Worm (Caenorhabditis elegans) whole organism, mixed stage, embryonic: ENCODE results near the gene fbxb-116.

Experiments
- M03D4.4 ChIP-seq: sonication (generic microtip); optimal IDR thresholded peaks from 2 replicates; lab custom pipeline; 2017; ENCODE audit warnings: mild to moderate bottlenecking, missing genetic modification characterization, missing compliant biosample characterization
- blmp-1 ChIP-seq: fragments of 150-350 bp; optimal IDR thresholded peaks from 2 replicates; lab custom pipeline; 2014; ENCODE audit warnings: missing biosample characterization, missing genetic modification characterization
- ceh-39 ChIP-seq: fragments of 150-350 bp; optimal IDR thresholded peaks from 2 replicates; lab custom pipeline; 2014; ENCODE audit warnings: missing biosample characterization, missing genetic modification characterization
- cnd-1 ChIP-seq: fragments of 200-800 bp; sonication (Bioruptor generic); optimal IDR thresholded peaks from 2 replicates; lab custom pipeline; 2018; ENCODE audit warnings: mild to moderate bottlenecking, missing genetic modification characterization, missing compliant biosample characterization
- drap-1 ChIP-seq: fragments of 200-800 bp; sonication (Bioruptor generic); optimal IDR thresholded peaks from 3 replicates; lab custom pipeline; 2018; ENCODE audit warnings: mild to moderate bottlenecking, missing genetic modification characterization, missing compliant biosample characterization
- ham-2 ChIP-seq: fragments of 200-800 bp; sonication (Bioruptor generic); optimal IDR thresholded peaks from 2 replicates; lab custom pipeline; 2018; ENCODE audit warnings: mild to moderate bottlenecking, missing genetic modification characterization, missing compliant biosample characterization
- hlh-1 ChIP-seq: fragments of 150-350 bp; optimal IDR thresholded peaks from 2 replicates; lab custom pipeline; 2014; ENCODE audit warnings: missing biosample characterization, missing genetic modification reagents, missing genetic modification characterization
- lin-32 ChIP-seq: fragments of 200-800 bp; sonication (Bioruptor generic); optimal IDR thresholded peaks from 2 replicates; lab custom pipeline; 2018; ENCODE audit warnings: mild to moderate bottlenecking, missing genetic modification characterization, missing compliant biosample characterization
- lsy-2 ChIP-seq: fragments of 150-350 bp; optimal IDR thresholded peaks from 2 replicates; lab custom pipeline; 2014; ENCODE audit warnings: missing biosample characterization, missing genetic modification characterization
- mab-5 ChIP-seq: fragments of 150-350 bp; optimal IDR thresholded peaks from 2 replicates; lab custom pipeline; 2014; ENCODE audit warnings: missing biosample characterization, missing genetic modification characterization
- mls-2 ChIP-seq: sonication (generic microtip); optimal IDR thresholded peaks from 2 replicates; lab custom pipeline; 2016; ENCODE audit warnings: mild to moderate bottlenecking, missing genetic modification characterization, moderate library complexity, missing compliant biosample characterization
- pha-4 ChIP-seq: fragments of 150-350 bp; optimal IDR thresholded peaks from 2 replicates; lab custom pipeline; 2018; ENCODE audit warnings: missing biosample characterization, missing genetic modification reagents, missing genetic modification characterization
- zip-8 ChIP-seq: fragments of 150-350 bp; optimal IDR thresholded peaks from 2 replicates; lab custom pipeline; 2014; ENCODE audit warnings: missing biosample characterization, missing genetic modification characterization

Gene fbxb-116

DNA sequence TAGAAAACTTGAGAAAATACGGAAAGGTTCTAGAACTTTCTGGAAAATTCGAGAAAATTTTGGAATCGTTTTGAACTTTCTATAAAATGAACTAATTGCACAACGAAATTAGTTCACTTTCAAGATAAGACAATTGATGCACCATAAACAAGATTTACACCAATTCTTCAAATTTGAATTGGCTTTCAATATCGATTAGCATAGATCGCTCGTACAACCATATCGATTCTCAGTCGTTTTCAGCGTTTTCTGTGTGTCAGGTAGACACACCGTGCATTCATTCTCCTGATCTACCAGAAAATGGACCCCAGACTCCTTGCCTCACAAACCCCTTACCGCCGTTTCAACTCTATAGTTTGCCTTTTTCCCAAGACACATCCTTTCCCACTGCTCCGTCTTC, 48.7 kb downstream of the fbxb-116 start, which contains the start of gene fbxb-117:
Gene fbxb-117, plus strand, starts transcription at position 301 of the 400 bp plus-strand sequence.
- TF ChIP-seq mls-2 = no peak
- TF ChIP-seq pha-4 = no peak
- TF ChIP-seq lsy-2 (tag; lab: Kevin White, UChicago) = no peak
- TF ChIP-seq blmp-1 (tag; lab: Kevin White, UChicago) = no peak
- TF ChIP-seq ceh-39 (tag; lab: Kevin White, UChicago) = no peak
- no peak for TF ChIP-seq hlh-1 (tag; lab: Kevin White, UChicago)
- no peak for TF ChIP-seq lin-32 (GFP tag; lab: Kevin White, UChicago)
- TF ChIP-seq zip-8 (tag; lab: Kevin White, UChicago) = no peak
- no peak for TF ChIP-seq ham-2
- no peak for TF ChIP-seq cnd-1 (tag; lab: Kevin White, UChicago)
- no peak for TF ChIP-seq drap-1
- no peak for TF ChIP-seq M03D4.4 (tag; lab: Kevin White, UChicago)
- TF ChIP-seq mab-5 (tag; lab: Kevin White, UChicago) = no peak
